Worm (Caenorhabditis elegans): ENCODE measurements around the gene cyp-34A8.

ce11 chrV:3987616-3988015, 20.0 kb upstream of the cyp-34A8 start, which contains the start of gene nlp-28:
- TF ChIP-seq ctbp-1 (GFP tag; IDR thresholded peaks at IDR 0.05), result no peak
- TF ChIP-seq nhr-10 (tag; optimal IDR thresholded peaks at IDR 0.05), result no peak
- TF ChIP-seq nhr-76 (tag; optimal IDR thresholded peaks at IDR 0.05), result no peak
- no peak for TF ChIP-seq ceh-32 (tag; optimal IDR thresholded peaks at IDR 0.05; ENCODE audit: poor library complexity)
- TF ChIP-seq daf-16 (GFP tag; optimal IDR thresholded peaks at IDR 0.05), result no peak
- TF ChIP-seq daf-16 (tag; optimal IDR thresholded peaks at IDR 0.05), result no peak
- no peak for TF ChIP-seq ZK546.5 (tag; optimal IDR thresholded peaks at IDR 0.05)
- TF ChIP-seq aly-2 (tag; optimal IDR thresholded peaks at IDR 0.05), result no peak
- no peak for TF ChIP-seq lin-38 (GFP tag; IDR thresholded peaks at IDR 0.05)
- no peak for TF ChIP-seq unc-39 (tag; optimal IDR thresholded peaks at IDR 0.05)
- TF ChIP-seq R02D3.7 (tag; optimal IDR thresholded peaks at IDR 0.05), result no peak
